Worm (Caenorhabditis elegans) whole organism, L2 larva: ENCODE measurements around the gene oig-4.

Experiments
- C34F6.9 ChIP-seq: fragments of 150-350 bp; optimal IDR thresholded peaks from 2 replicates; lab custom pipeline; 2014; ENCODE audit warnings: missing biosample characterization, missing genetic modification characterization
- F13H6.1 ChIP-seq: sonication (generic microtip); optimal IDR thresholded peaks from 2 replicates; lab custom pipeline; 2016; ENCODE audit warnings: missing genetic modification characterization, missing compliant biosample characterization
- Y55F3AM.14 ChIP-seq: fragments of 200-800 bp; sonication (Bioruptor generic); optimal IDR thresholded peaks from 2 replicates; lab custom pipeline; 2018; ENCODE audit warnings: mild to moderate bottlenecking, missing genetic modification characterization, missing compliant biosample characterization
- ZK546.5 ChIP-seq: sonication (generic microtip); optimal IDR thresholded peaks from 2 replicates; lab custom pipeline; 2017; ENCODE audit warnings: missing biosample characterization, missing genetic modification characterization
- blmp-1 ChIP-seq: sonication (generic microtip); optimal IDR thresholded peaks from 2 replicates; lab custom pipeline; 2017; ENCODE audit warnings: missing genetic modification characterization, mild to moderate bottlenecking, missing compliant biosample characterization, antibody characterized with exemption, moderate library complexity; ENCODE audit not compliant: insufficient read depth
- egl-27 ChIP-seq: sonication (generic microtip); optimal IDR thresholded peaks from 3 replicates; lab custom pipeline; 2017; ENCODE audit warnings: missing biosample characterization, missing genetic modification reagents, missing genetic modification characterization
- fos-1 ChIP-seq: fragments of 150-350 bp; optimal IDR thresholded peaks from 2 replicates; lab custom pipeline; 2014; ENCODE audit warnings: missing biosample characterization, missing genetic modification characterization
- gmeb-1 ChIP-seq: fragments of 150-350 bp; optimal IDR thresholded peaks from 2 replicates; lab custom pipeline; 2014; ENCODE audit warnings: missing biosample characterization, missing genetic modification characterization
- lin-11 ChIP-seq: fragments of 150-350 bp; sonication (generic microtip); optimal IDR thresholded peaks from 2 replicates; lab custom pipeline; 2014; ENCODE audit warnings: missing biosample characterization, missing genetic modification characterization, inconsistent platforms, mixed read lengths
- mdl-1 ChIP-seq, 2 experiments: fragments of 150-350 bp in 1 of 2; sonication (generic microtip) in 1 of 2; optimal IDR thresholded peaks; 2 replicates each; lab custom pipeline; 2017; ENCODE audit warnings: missing biosample characterization in 2 of 2, missing genetic modification characterization in 2 of 2
- nhr-129 ChIP-seq: fragments of 150-350 bp; optimal IDR thresholded peaks from 2 replicates; lab custom pipeline; 2014; ENCODE audit warnings: missing biosample characterization, missing genetic modification characterization
- nhr-237 ChIP-seq: fragments of 150-350 bp; optimal IDR thresholded peaks from 2 replicates; lab custom pipeline; 2014; ENCODE audit warnings: missing biosample characterization, missing genetic modification characterization
- peb-1 ChIP-seq: fragments of 150-350 bp; optimal IDR thresholded peaks from 2 replicates; lab custom pipeline; 2014; ENCODE audit warnings: missing biosample characterization, missing genetic modification characterization
- sem-4 ChIP-seq: fragments of 150-350 bp; optimal IDR thresholded peaks from 2 replicates; lab custom pipeline; 2014; ENCODE audit warnings: missing biosample characterization, missing genetic modification reagents, missing genetic modification characterization
- sma-9 ChIP-seq, 2 experiments: fragments of 150-350 bp in 1 of 2; sonication (generic microtip) in 1 of 2; optimal IDR thresholded peaks; 2 replicates each; lab custom pipeline; 2014 to 2016; ENCODE audit warnings: missing genetic modification characterization in 2 of 2, mild to moderate bottlenecking in 1 of 2, missing biosample characterization in 1 of 2, missing compliant biosample characterization in 1 of 2, missing genetic modification reagents in 1 of 2, moderate library complexity in 1 of 2
- zag-1 ChIP-seq: fragments of 150-350 bp; optimal IDR thresholded peaks from 2 replicates; lab custom pipeline; 2014; ENCODE audit warnings: missing biosample characterization, missing genetic modification characterization
- ztf-4 ChIP-seq: fragments of 150-350 bp; optimal IDR thresholded peaks from 2 replicates; lab custom pipeline; 2014; ENCODE audit warnings: missing biosample characterization, missing genetic modification characterization

oig-4 gene

ce11 chrII:7662008-7662686 is 48.8 kb downstream of the oig-4 start, which contains the start of gene alfa-1:
Gene alfa-1, minus strand, starts transcription at chrII:7662522.
- TF ChIP-seq lin-11 (tag; lab: Kevin White, UChicago) (no peak), sma-9 (GFP tag; optimal IDR thresholded peaks at IDR 0.05; lab: Kevin White, UChicago) (peak; percentile 10), sma-9 (tag; optimal IDR thresholded peaks at IDR 0.05; lab: Kevin White, UChicago) (no peak), nhr-129 (peak; percentile 26), ztf-4 (no peak), fos-1 (tag; lab: Kevin White, UChicago) (peak; percentile 57), F13H6.1 (tag; lab: Kevin White, UChicago) (peak; percentile 32), mdl-1 (tag; optimal IDR thresholded peaks at IDR 0.05; lab: Kevin White, UChicago) (no peak), egl-27 (tag; lab: Kevin White, UChicago) (no peak), sem-4 (tag; lab: Kevin White, UChicago) (no peak), C34F6.9 (peak; percentile 49), peb-1 (no peak), blmp-1 (tag; lab: Kevin White, UChicago) (no peak)

- TF ChIP-seq Y55F3AM.14 (GFP tag; lab: Kevin White, UChicago) = no peak
- TF ChIP-seq gmeb-1 (tag; lab: Kevin White, UChicago) = no peak
- TF ChIP-seq nhr-129 = no peak
- no peak for TF ChIP-seq peb-1
- no peak for TF ChIP-seq zag-1
- no peak for TF ChIP-seq nhr-237 (tag; lab: Kevin White, UChicago)
- no peak for TF ChIP-seq ZK546.5 (tag; lab: Kevin White, UChicago)
Observed at ce11 chrII:7663028-7663427, 49.7 kb downstream of the oig-4 start.
